Worm (Caenorhabditis elegans) whole organism, L3 larva: Measurements from ENCODE around the gene F17C11.13.

Experiments
- aly-2 ChIP-seq: fragments of 150-350 bp; optimal IDR thresholded peaks from 2 replicates; lab custom pipeline; 2014; ENCODE audit warnings: missing biosample characterization, missing genetic modification characterization
- ama-1 ChIP-seq: fragments of 150-350 bp; optimal IDR thresholded peaks from 2 replicates; lab custom pipeline; 2018
- ceh-82 ChIP-seq: fragments of 150-350 bp; optimal IDR thresholded peaks from 2 replicates; lab custom pipeline; 2014; ENCODE audit warnings: missing biosample characterization, missing genetic modification characterization
- ceh-9 ChIP-seq: sonication (generic microtip); optimal IDR thresholded peaks from 2 replicates; lab custom pipeline; 2018; ENCODE audit warnings: missing biosample characterization, missing genetic modification characterization
- egl-27 ChIP-seq: sonication (generic microtip); optimal IDR thresholded peaks from 4 replicates; lab custom pipeline; 2017; ENCODE audit warnings: missing biosample characterization, missing genetic modification reagents, missing genetic modification characterization
- elt-3 ChIP-seq, 3 experiments: fragments of 150-350 bp in 1 of 3; sonication (generic microtip) in 2 of 3; optimal IDR thresholded peaks; 2 replicates in 2 of 3; 4 replicates in 1 of 3; lab custom pipeline; 2014 to 2017; ENCODE audit warnings: missing biosample characterization in 3 of 3, missing genetic modification characterization in 3 of 3
- fos-1 ChIP-seq: fragments of 150-350 bp; optimal IDR thresholded peaks from 2 replicates; lab custom pipeline; 2014; ENCODE audit warnings: missing biosample characterization, missing genetic modification characterization
- lin-39 ChIP-seq: fragments of 150-350 bp; optimal IDR thresholded peaks from 2 replicates; lab custom pipeline; 2018; ENCODE audit warnings: missing biosample characterization, missing genetic modification reagents, missing genetic modification characterization
- nhr-11 ChIP-seq: fragments of 150-350 bp; optimal IDR thresholded peaks from 2 replicates; lab custom pipeline; 2014; ENCODE audit warnings: missing biosample characterization, missing genetic modification characterization
- nhr-77 ChIP-seq: fragments of 150-350 bp; optimal IDR thresholded peaks from 2 replicates; lab custom pipeline; 2014; ENCODE audit warnings: missing biosample characterization, missing genetic modification characterization
- pha-4 ChIP-seq: fragments of 150-350 bp; optimal IDR thresholded peaks from 2 replicates; lab custom pipeline; 2014; ENCODE audit warnings: missing biosample characterization, missing genetic modification reagents, missing genetic modification characterization
- skn-1 ChIP-seq: fragments of 150-350 bp; optimal IDR thresholded peaks from 2 replicates; lab custom pipeline; 2014; ENCODE audit warnings: missing biosample characterization, missing genetic modification characterization

DNA sequence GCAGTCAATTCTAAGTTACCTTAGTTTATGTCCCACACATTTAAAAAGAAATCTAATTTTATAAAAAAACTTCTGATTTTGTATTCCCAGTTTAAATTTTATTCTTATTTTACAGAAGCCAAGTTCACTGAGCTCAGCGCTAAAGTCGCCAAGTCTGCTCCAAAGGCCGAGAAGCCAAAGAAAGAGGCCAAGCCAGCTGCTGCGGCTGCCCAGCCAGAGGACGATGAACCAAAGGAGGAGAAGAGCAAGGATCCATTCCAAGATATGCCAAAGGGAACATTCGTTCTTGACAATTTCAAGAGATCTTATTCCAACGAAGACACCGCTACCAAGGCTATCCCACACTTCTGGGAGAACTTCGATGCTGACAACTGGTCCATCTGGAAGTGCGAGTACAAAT is 11.2 kb downstream of the F17C11.13 start:
- TF ChIP-seq nhr-11 (tag; lab: Kevin White, UChicago) (no peak), ceh-9 (tag; lab: Kevin White, UChicago) (no peak), lin-39 (tag; lab: Kevin White, UChicago) (no peak), egl-27 (no peak), pha-4 (tag; lab: Kevin White, UChicago) (no peak), ceh-82 (tag; lab: Kevin White, UChicago) (no peak), ama-1 (no peak), aly-2 (no peak), elt-3 (tag; optimal IDR thresholded peaks at IDR 0.05; lab: Kevin White, UChicago) (no peak), nhr-77 (tag; lab: Kevin White, UChicago) (no peak), skn-1 (tag; lab: Kevin White, UChicago) (no peak), fos-1 (no peak)
